Fruit fly (Drosophila melanogaster): ENCODE measurements around the gene Cph.
A peak's percentile ranks its signal among the peaks of the same experiment; 100 is the strongest.

Cph gene

dm6 chrX:7285995-7286985 lies 148.8 kb downstream of the Cph start, which contains the start of gene CG2059:
CG2059 (plus strand) TSS chrX:7286358.
- no peak for TF ChIP-seq D1 (tag; optimal IDR thresholded peaks at IDR 0.05)
- peak; percentile 12 for TF ChIP-seq CG8301 (tag; optimal IDR thresholded peaks at IDR 0.05)
- no peak for TF ChIP-seq CG14655 (GFP tag; optimal IDR thresholded peaks at IDR 0.05)
- TF ChIP-seq fd96Ca (GFP tag; IDR thresholded peaks at IDR 0.05): peak; percentile 65; the same call in 2 of the 3 replicates
- TF ChIP-seq CG8159 (tag; optimal IDR thresholded peaks at IDR 0.05): peak; percentile 24
- peak; percentile 54; the same call in 1 of the 3 replicates for TF ChIP-seq CG4496 (GFP tag; IDR thresholded peaks at IDR 0.05)
- no peak for TF ChIP-seq CG9948 (tag; optimal IDR thresholded peaks at IDR 0.05)
- no peak for TF ChIP-seq CG13204 (GFP tag; optimal IDR thresholded peaks at IDR 0.05)
- TF ChIP-seq EcR (GFP tag; optimal IDR thresholded peaks at IDR 0.05): peak; percentile 39
- no peak for TF ChIP-seq CG32121 (GFP tag; IDR thresholded peaks at IDR 0.05)
- peak; percentile 18; the same call in 1 of the 2 replicates for TF ChIP-seq Ets98B (GFP tag; IDR thresholded peaks at IDR 0.05)

DNA sequence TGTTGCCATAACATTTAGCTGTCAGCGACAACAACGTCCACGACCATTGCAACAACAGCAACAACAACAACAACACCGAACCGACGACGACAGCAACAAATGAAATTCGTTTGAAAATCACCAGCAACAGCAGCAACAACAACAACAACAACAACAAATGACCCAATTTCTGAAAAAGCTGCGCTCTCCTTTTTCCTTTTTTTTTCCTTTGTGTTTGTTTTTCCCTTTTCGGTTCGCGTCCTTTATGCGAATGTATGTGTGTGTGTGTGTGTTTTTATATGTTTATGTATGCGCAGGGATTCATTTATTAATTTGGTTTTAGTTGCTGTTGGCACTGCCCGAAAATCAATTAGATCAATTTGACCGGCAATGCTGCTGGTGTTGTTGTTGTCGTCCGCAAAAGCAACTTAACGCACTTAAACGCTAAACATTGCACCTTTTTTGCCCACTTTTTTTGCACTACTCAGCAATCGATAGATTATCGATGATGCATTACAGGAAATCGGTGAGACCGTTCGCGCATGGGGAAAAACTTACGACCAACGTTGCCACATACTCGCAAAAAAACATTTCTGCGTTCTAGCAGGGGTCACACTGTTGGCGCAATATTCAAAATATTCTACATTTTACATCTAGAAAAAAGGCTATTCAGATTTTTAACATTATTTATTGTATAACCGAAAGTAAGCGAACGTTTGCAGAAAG lies 153.4 kb downstream of the Cph start, which contains the start of gene unc-119:
Gene unc-119 (minus strand): TSS at position 488 of the 705 bp plus-strand sequence.
- TF ChIP-seq CG13204 (GFP tag; optimal IDR thresholded peaks at IDR 0.05) (peak; percentile 59), CG17806 (tag; optimal IDR thresholded peaks at IDR 0.05) (peak; percentile 7), D1 (tag; optimal IDR thresholded peaks at IDR 0.05) (peak; percentile 3), CG4496 (GFP tag; IDR thresholded peaks at IDR 0.05) (peak; percentile 28; the same call in 1 of the 3 replicates), CG12605 (GFP tag; IDR thresholded peaks at IDR 0.05) (no peak; the same call in 1 of the 2 replicates), Pif1B (GFP tag; optimal IDR thresholded peaks at IDR 0.05) (peak; percentile 9), Pif1A (GFP tag; optimal IDR thresholded peaks at IDR 0.05) (peak; percentile 38), EcR (GFP tag; optimal IDR thresholded peaks at IDR 0.05) (peak; percentile 33), CG14655 (GFP tag; optimal IDR thresholded peaks at IDR 0.05) (no peak), gl (tag; optimal IDR thresholded peaks at IDR 0.05) (peak; percentile 66), CG9948 (tag; optimal IDR thresholded peaks at IDR 0.05) (peak; percentile 22), Snoo (tag; optimal IDR thresholded peaks at IDR 0.05) (peak; percentile 3), CG8159 (tag; optimal IDR thresholded peaks at IDR 0.05) (peak; percentile 5), rn (GFP tag; IDR thresholded peaks at IDR 0.05) (no peak), CG34367 (tag; optimal IDR thresholded peaks at IDR 0.05) (peak; percentile 59), CG15710 (tag; optimal IDR thresholded peaks at IDR 0.05) (peak; percentile 56)

Measured in whole organism, pupa.